Fruit fly (Drosophila melanogaster) whole organism, embryonic: ENCODE measurements around the gene fzy.
A peak's percentile ranks its signal among the peaks of the same experiment; 100 is the strongest.

Experiments used
- Adf1 ChIP-seq: fragments of 200-800 bp; sonication (Bioruptor generic); IDR thresholded peaks from 2 replicates; pipeline ENCODE4 v1.3.6; 2022; ENCODE audit warnings: missing biosample characterization, missing genetic modification characterization
- Atf3 ChIP-seq: fragments of 200-800 bp; sonication (Bioruptor generic); optimal IDR thresholded peaks from 3 replicates; lab custom pipeline; 2016; ENCODE audit warnings: missing biosample characterization, missing genetic modification characterization
- Blimp-1 ChIP-seq: fragments of 200-800 bp; sonication (Bioruptor generic); optimal IDR thresholded peaks from 3 replicates; lab custom pipeline; 2018; ENCODE audit warnings: missing biosample characterization, missing genetic modification characterization, mild to moderate bottlenecking, moderate library complexity, missing genetic modification reagents
- CG10267 ChIP-seq: fragments of 200-800 bp; sonication (Bioruptor generic); optimal IDR thresholded peaks from 2 replicates; lab custom pipeline; 2018; ENCODE audit warnings: missing biosample characterization, mild to moderate bottlenecking, missing genetic modification characterization, moderate library complexity
- CG11247 ChIP-seq: fragments of 200-800 bp; sonication (Bioruptor generic); IDR thresholded peaks from 2 replicates; pipeline ENCODE4 v1.3.6; 2022; ENCODE audit warnings: missing biosample characterization, missing genetic modification characterization
- CG11696 ChIP-seq: fragments of 200-800 bp; sonication (Bioruptor generic); IDR thresholded peaks from 2 replicates; pipeline ENCODE4 v1.3.6; 2022; ENCODE audit warnings: missing biosample characterization, missing genetic modification characterization
- CG12299 ChIP-seq: fragments of 200-800 bp; sonication (Bioruptor generic); optimal IDR thresholded peaks from 2 replicates; lab custom pipeline; 2018; ENCODE audit warnings: missing biosample characterization, mild to moderate bottlenecking, missing genetic modification characterization
- CG1529 ChIP-seq: fragments of 200-800 bp; sonication (Bioruptor generic); optimal IDR thresholded peaks from 3 replicates; lab custom pipeline; 2018; ENCODE audit warnings: missing biosample characterization, missing genetic modification characterization
- CG15601 ChIP-seq: fragments of 200-800 bp; sonication (Bioruptor generic); optimal IDR thresholded peaks from 3 replicates; lab custom pipeline; 2019; ENCODE audit warnings: missing biosample characterization, mild to moderate bottlenecking, missing genetic modification characterization, moderate library complexity
- CG1647 ChIP-seq: fragments of 200-800 bp; sonication (Bioruptor generic); optimal IDR thresholded peaks from 3 replicates; lab custom pipeline; 2016; ENCODE audit warnings: missing biosample characterization, missing genetic modification characterization
- CG17912 ChIP-seq: fragments of 200-800 bp; sonication (Bioruptor generic); optimal IDR thresholded peaks from 2 replicates; lab custom pipeline; 2018; ENCODE audit warnings: missing biosample characterization, mild to moderate bottlenecking, missing genetic modification characterization
- CG1792 ChIP-seq: fragments of 200-800 bp; sonication (Bioruptor generic); optimal IDR thresholded peaks from 2 replicates; lab custom pipeline; 2016; ENCODE audit warnings: missing biosample characterization, missing genetic modification characterization
- CG2129 ChIP-seq: fragments of 200-800 bp; sonication (Bioruptor generic); IDR thresholded peaks from 2 replicates; pipeline ENCODE4 v1.3.6; 2022; ENCODE audit warnings: missing biosample characterization, missing genetic modification characterization; ENCODE audit not compliant: partially characterized antibody
- CG30431 ChIP-seq: fragments of 200-800 bp; sonication (Bioruptor generic); optimal IDR thresholded peaks from 2 replicates; lab custom pipeline; 2017; ENCODE audit warnings: missing biosample characterization, missing genetic modification characterization
- CG31365 ChIP-seq: fragments of 200-800 bp; sonication (Bioruptor generic); optimal IDR thresholded peaks from 2 replicates; lab custom pipeline; 2018; ENCODE audit warnings: missing biosample characterization, mild to moderate bottlenecking, missing genetic modification characterization
- CG31441 ChIP-seq: fragments of 200-800 bp; sonication (Bioruptor generic); IDR thresholded peaks from 2 replicates; pipeline ENCODE4 v1.3.6; 2022; ENCODE audit warnings: missing biosample characterization, missing genetic modification characterization
- CG32767 ChIP-seq: fragments of 200-800 bp; sonication (Bioruptor generic); IDR thresholded peaks from 2 replicates; pipeline ENCODE4 v1.3.6; 2022; ENCODE audit warnings: missing biosample characterization, missing genetic modification characterization
- CG4282 ChIP-seq: fragments of 200-800 bp; sonication (Bioruptor generic); optimal IDR thresholded peaks from 2 replicates; lab custom pipeline; 2016; ENCODE audit warnings: missing biosample characterization, missing genetic modification characterization
- CG6254 ChIP-seq: fragments of 200-800 bp; sonication (Bioruptor generic); optimal IDR thresholded peaks from 3 replicates; lab custom pipeline; 2017; ENCODE audit warnings: mild to moderate bottlenecking, missing biosample characterization, missing genetic modification reagents, missing genetic modification characterization
- CG7928 ChIP-seq: fragments of 200-800 bp; sonication (Bioruptor generic); optimal IDR thresholded peaks from 2 replicates; lab custom pipeline; 2017; ENCODE audit warnings: missing biosample characterization, mild to moderate bottlenecking, missing genetic modification characterization
- CoRest ChIP-seq: fragments of 200-800 bp; sonication (Bioruptor generic); optimal IDR thresholded peaks from 3 replicates; lab custom pipeline; 2018; ENCODE audit warnings: missing biosample characterization, mild to moderate bottlenecking, missing genetic modification characterization, moderate library complexity
- Dip2 ChIP-seq: fragments of 200-800 bp; sonication (Bioruptor generic); IDR thresholded peaks from 2 replicates; pipeline ENCODE4 v1.3.6; 2022; ENCODE audit warnings: missing biosample characterization, missing genetic modification characterization
- Dp ChIP-seq: fragments of 200-800 bp; sonication (Bioruptor generic); optimal IDR thresholded peaks from 2 replicates; lab custom pipeline; 2018; ENCODE audit warnings: missing biosample characterization, mild to moderate bottlenecking, missing genetic modification characterization, moderate library complexity
- E2f1 ChIP-seq: fragments of 200-800 bp; sonication (Bioruptor generic); IDR thresholded peaks from 2 replicates; pipeline ENCODE4 v1.3.6; 2022; ENCODE audit warnings: missing biosample characterization, missing genetic modification characterization
- Fer3 ChIP-seq: fragments of 200-800 bp; sonication (Bioruptor generic); optimal IDR thresholded peaks from 2 replicates; lab custom pipeline; 2018; ENCODE audit warnings: missing biosample characterization, mild to moderate bottlenecking, missing genetic modification characterization, moderate library complexity
- HLH3B ChIP-seq: fragments of 200-800 bp; sonication (Bioruptor generic); IDR thresholded peaks from 2 replicates; pipeline ENCODE4 v1.3.6; 2022; ENCODE audit warnings: missing biosample characterization, missing genetic modification characterization
- Hr78 ChIP-seq, 2 experiments: fragments of 200-800 bp in 1 of 2; fragments of >200 bp in 1 of 2; sonication (Bioruptor generic) in 1 of 2; optimal IDR thresholded peaks; 2 replicates each; lab custom pipeline; 2017 to 2019; ENCODE audit warnings: missing biosample characterization in 2 of 2, missing genetic modification characterization in 2 of 2, mild to moderate bottlenecking in 1 of 2, moderate library complexity in 1 of 2
- Mad ChIP-seq: fragments of 200-800 bp; sonication (Bioruptor generic); optimal IDR thresholded peaks from 2 replicates; lab custom pipeline; 2016; ENCODE audit warnings: missing biosample characterization, missing genetic modification characterization
- Oli ChIP-seq: fragments of 200-800 bp; sonication (Bioruptor generic); optimal IDR thresholded peaks from 2 replicates; lab custom pipeline; 2018; ENCODE audit warnings: missing biosample characterization, mild to moderate bottlenecking, missing genetic modification characterization, moderate library complexity
- Opbp ChIP-seq: fragments of 200-800 bp; sonication (Bioruptor generic); IDR thresholded peaks from 3 replicates; pipeline ENCODE4 v1.3.6; 2022; ENCODE audit warnings: missing biosample characterization, missing genetic modification characterization; ENCODE audit not compliant: partially characterized antibody
- Rx ChIP-seq: fragments of 200-800 bp; sonication (Bioruptor generic); IDR thresholded peaks from 2 replicates; pipeline ENCODE4 v1.3.6; 2022; ENCODE audit warnings: missing biosample characterization, missing genetic modification characterization
- TFAM ChIP-seq: fragments of 200-800 bp; sonication (Bioruptor generic); optimal IDR thresholded peaks from 2 replicates; lab custom pipeline; 2017; ENCODE audit warnings: missing biosample characterization, missing genetic modification characterization, inconsistent platforms
- cato ChIP-seq: fragments of 200-800 bp; sonication (Bioruptor generic); optimal IDR thresholded peaks from 2 replicates; lab custom pipeline; 2016; ENCODE audit warnings: missing biosample characterization, missing genetic modification characterization, borderline replicate concordance
- crc ChIP-seq: fragments of 200-800 bp; sonication (Bioruptor generic); optimal IDR thresholded peaks from 2 replicates; lab custom pipeline; 2016; ENCODE audit warnings: missing biosample characterization, missing genetic modification characterization
- dan ChIP-seq: fragments of 200-800 bp; sonication (Bioruptor generic); IDR thresholded peaks from 2 replicates; pipeline ENCODE4 v1.3.6; 2022; ENCODE audit warnings: missing biosample characterization, missing genetic modification characterization
- disco-r ChIP-seq: fragments of 200-800 bp; sonication (Bioruptor generic); optimal IDR thresholded peaks from 2 replicates; lab custom pipeline; 2016; ENCODE audit warnings: missing biosample characterization, missing genetic modification characterization
- emc ChIP-seq: fragments of 200-800 bp; sonication (Bioruptor generic); optimal IDR thresholded peaks from 2 replicates; lab custom pipeline; 2016; ENCODE audit warnings: missing biosample characterization, missing genetic modification characterization
- grn ChIP-seq: fragments of 200-800 bp; sonication (Bioruptor generic); optimal IDR thresholded peaks from 3 replicates; lab custom pipeline; 2017; ENCODE audit warnings: missing biosample characterization, missing genetic modification characterization
- lov ChIP-seq, 2 experiments: fragments of 200-800 bp in 1 of 2; fragments of >200 bp in 1 of 2; sonication (Bioruptor generic) in 1 of 2; IDR thresholded peaks in 1 of 2; optimal IDR thresholded peaks in 1 of 2; 2 replicates in 1 of 2; 3 replicates in 1 of 2; pipeline versions ENCODE4 v1.3.6 to Lab custom; 2017 to 2022; ENCODE audit warnings: missing biosample characterization in 1 of 2, missing genetic modification characterization in 1 of 2
- mirr ChIP-seq: fragments of 200-800 bp; sonication (Bioruptor generic); optimal IDR thresholded peaks from 3 replicates; lab custom pipeline; 2018; ENCODE audit warnings: missing biosample characterization, mild to moderate bottlenecking, missing genetic modification characterization
- oc ChIP-seq: fragments of 200-800 bp; sonication (Bioruptor generic); optimal IDR thresholded peaks from 2 replicates; lab custom pipeline; 2018; ENCODE audit warnings: missing biosample characterization, mild to moderate bottlenecking, missing genetic modification characterization, moderate library complexity
- pan ChIP-seq, 4 experiments: fragments of >200 bp in 3 of 4; fragments of 200-800 bp in 1 of 4; sonication (Bioruptor generic) in 1 of 4; optimal IDR thresholded peaks in 3 of 4; IDR thresholded peaks in 1 of 4; 2 replicates each; pipeline versions ENCODE4 v1.3.6 to Lab custom; 2017 to 2022; ENCODE audit warnings: missing biosample characterization in 2 of 4, missing genetic modification characterization in 2 of 4, mixed read lengths in 1 of 4
- pzg ChIP-seq: fragments of 200-800 bp; sonication (Bioruptor generic); optimal IDR thresholded peaks from 3 replicates; lab custom pipeline; 2018; ENCODE audit warnings: missing biosample characterization, mild to moderate bottlenecking, missing genetic modification characterization, moderate library complexity
- ranshi ChIP-seq: fragments of 200-800 bp; sonication (Bioruptor generic); IDR thresholded peaks from 2 replicates; pipeline ENCODE4 v1.3.6; 2022; ENCODE audit warnings: missing biosample characterization, missing genetic modification characterization
- row ChIP-seq: fragments of 200-800 bp; sonication (Bioruptor generic); IDR thresholded peaks from 3 replicates; pipeline ENCODE4 v1.3.6; 2022; ENCODE audit warnings: missing biosample characterization, missing genetic modification characterization
- scrt ChIP-seq: fragments of 200-800 bp; sonication (Bioruptor generic); optimal IDR thresholded peaks from 2 replicates; lab custom pipeline; 2018; ENCODE audit warnings: missing biosample characterization, mild to moderate bottlenecking, missing genetic modification characterization, moderate library complexity
- sim ChIP-seq: fragments of 200-800 bp; sonication (Bioruptor generic); IDR thresholded peaks from 2 replicates; pipeline ENCODE4 v1.3.6; 2022; ENCODE audit warnings: missing biosample characterization, missing genetic modification characterization
- so ChIP-seq: fragments of 200-800 bp; sonication (Bioruptor generic); IDR thresholded peaks from 3 replicates; pipeline ENCODE4 v1.3.6; 2022; ENCODE audit warnings: missing biosample characterization, missing genetic modification characterization
- sob ChIP-seq: fragments of 200-800 bp; sonication (Bioruptor generic); IDR thresholded peaks from 2 replicates; pipeline ENCODE4 v1.3.6; 2022; ENCODE audit warnings: missing biosample characterization, missing genetic modification characterization
- usp ChIP-seq: fragments of >200 bp; optimal IDR thresholded peaks from 2 replicates; lab custom pipeline; 2017; ENCODE audit warnings: missing biosample characterization, missing genetic modification characterization

The fzy gene

dm6 chr2L:16324833-16325232 lies 14.1 kb downstream of the fzy start (continued):
- TF ChIP-seq Blimp-1 (GFP tag; lab: Kevin White, UChicago) (peak; percentile 10), usp (no peak), CG11696 (GFP tag; lab: Robert Waterston, UW) (0 out of 2 replicates have a peak, but pooled peaks have one; percentile 28), disco-r (GFP tag; lab: Kevin White, UChicago) (no peak), CG1647 (GFP tag; lab: Kevin White, UChicago) (no peak), CG2129 (GFP tag; lab: Robert Waterston, UW) (no peak), row (peak; percentile 11; the same call in 1 of the 3 replicates), Opbp (GFP tag; lab: Robert Waterston, UW) (no peak; the same call in 2 of the 3 replicates), CG12299 (no peak), Dip2 (GFP tag; lab: Robert Waterston, UW) (no peak), CG17912 (GFP tag; lab: Kevin White, UChicago) (no peak), CG30431 (GFP tag; lab: Kevin White, UChicago) (no peak), Mad (GFP tag; lab: Kevin White, UChicago) (no peak), sim (no peak), CG6254 (GFP tag; lab: Kevin White, UChicago) (no peak), Dp (GFP tag; lab: Kevin White, UChicago) (peak; percentile 25), Oli (no peak), scrt (GFP tag; lab: Kevin White, UChicago) (peak; percentile 82), Rx (GFP tag; lab: Robert Waterston, UW) (no peak), Hr78 (GFP tag; optimal IDR thresholded peaks at IDR 0.05; lab: Kevin White, UChicago) (no peak), CG31441 (GFP tag; lab: Robert Waterston, UW) (no peak), TFAM (GFP tag; lab: Kevin White, UChicago) (no peak), CG1792 (GFP tag; lab: Kevin White, UChicago) (no peak), so (GFP tag; lab: Robert Waterston, UW) (0 out of 3 replicates have a peak, but pooled peaks have one; percentile 25), dan (GFP tag; lab: Robert Waterston, UW) (no peak), grn (no peak), pan (optimal IDR thresholded peaks at IDR 0.05; lab: Kevin White, UChicago) (no peak), pan (GFP tag; optimal IDR thresholded peaks at IDR 0.05 in 1 of 2, IDR thresholded peaks at IDR 0.05 in 1 of 2) (peak in 1 of 2 experiments; percentile 74), ranshi (0 out of 2 replicates have a peak, but pooled peaks have one; percentile 10), CG15601 (tag; lab: Kevin White, UChicago) (no peak), CG31365 (tag; lab: Kevin White, UChicago) (no peak), lov (optimal IDR thresholded peaks at IDR 0.05; lab: Kevin White, UChicago) (no peak), lov (GFP tag; IDR thresholded peaks at IDR 0.05; lab: Robert Waterston, UW) (no peak), Atf3 (no peak), HLH3B (GFP tag; lab: Robert Waterston, UW) (peak; percentile 7; the same call in 1 of the 2 replicates), emc (GFP tag; lab: Kevin White, UChicago) (no peak), mirr (GFP tag; lab: Kevin White, UChicago) (peak; percentile 1), CG11247 (no peak), CG10267 (tag; lab: Kevin White, UChicago) (peak; percentile 83), CG7928 (no peak), CG32767 (0 out of 2 replicates have a peak, but pooled peaks have one; percentile 30), oc (peak; percentile 19), CoRest (tag; lab: Kevin White, UChicago) (no peak), crc (GFP tag; lab: Kevin White, UChicago) (no peak), sob (GFP tag; lab: Robert Waterston, UW) (no peak), CG1529 (no peak), CG4282 (no peak), Adf1 (peak; percentile 53), E2f1 (peak; percentile 63; the same call in 1 of the 2 replicates), cato (GFP tag; lab: Kevin White, UChicago) (no peak), pzg (GFP tag; lab: Kevin White, UChicago) (no peak), Fer3 (tag; lab: Kevin White, UChicago) (no peak)
